Fruit fly (Drosophila melanogaster) whole organism, embryonic: ENCODE data around the gene CG6441.
A peak's percentile ranks its signal among the peaks of the same experiment; 100 is the strongest.

Experiments used
- Aef1 ChIP-seq: fragments of 200-800 bp; sonication (Bioruptor generic); IDR thresholded peaks from 3 replicates; pipeline ENCODE4 v1.3.6; 2022; ENCODE audit warnings: missing biosample characterization, missing genetic modification characterization
- Atf3 ChIP-seq: fragments of 200-800 bp; sonication (Bioruptor generic); optimal IDR thresholded peaks from 3 replicates; lab custom pipeline; 2016; ENCODE audit warnings: missing biosample characterization, missing genetic modification characterization
- Bgb ChIP-seq: fragments of 200-800 bp; sonication (Bioruptor generic); IDR thresholded peaks from 2 replicates; pipeline ENCODE4 v1.3.6; 2022; ENCODE audit warnings: missing biosample characterization, missing genetic modification characterization; ENCODE audit not compliant: partially characterized antibody
- CG10209 ChIP-seq: fragments of 200-800 bp; sonication (Bioruptor generic); optimal IDR thresholded peaks from 3 replicates; lab custom pipeline; 2017; ENCODE audit warnings: missing biosample characterization, mild to moderate bottlenecking, missing genetic modification characterization, missing genetic modification reagents
- CG12071 ChIP-seq: fragments of 200-800 bp; sonication (Bioruptor generic); optimal IDR thresholded peaks from 3 replicates; lab custom pipeline; 2018; ENCODE audit warnings: missing biosample characterization, mild to moderate bottlenecking, missing genetic modification characterization
- CG12155 ChIP-seq: fragments of 200-800 bp; sonication (Bioruptor generic); optimal IDR thresholded peaks from 3 replicates; lab custom pipeline; 2016; ENCODE audit warnings: missing biosample characterization, missing genetic modification characterization
- CG12236 ChIP-seq: fragments of 200-800 bp; sonication (Bioruptor generic); optimal IDR thresholded peaks from 2 replicates; lab custom pipeline; 2016; ENCODE audit warnings: missing biosample characterization, missing genetic modification characterization
- CG12299 ChIP-seq: fragments of 200-800 bp; sonication (Bioruptor generic); optimal IDR thresholded peaks from 2 replicates; lab custom pipeline; 2018; ENCODE audit warnings: missing biosample characterization, mild to moderate bottlenecking, missing genetic modification characterization
- CG1602 ChIP-seq: fragments of 200-800 bp; sonication (Bioruptor generic); optimal IDR thresholded peaks from 3 replicates; lab custom pipeline; 2016; ENCODE audit warnings: missing biosample characterization, missing genetic modification characterization
- CG16779 ChIP-seq: fragments of 200-800 bp; sonication (Bioruptor generic); IDR thresholded peaks from 2 replicates; pipeline ENCODE4 v1.3.6; 2022; ENCODE audit warnings: missing biosample characterization, missing genetic modification characterization
- CG16815 ChIP-seq: fragments of 200-800 bp; sonication (Bioruptor generic); optimal IDR thresholded peaks from 3 replicates; lab custom pipeline; 2017; ENCODE audit warnings: missing biosample characterization, mild to moderate bottlenecking, missing genetic modification characterization
- CG16863 ChIP-seq: fragments of 200-800 bp; sonication (Bioruptor generic); optimal IDR thresholded peaks from 3 replicates; lab custom pipeline; 2016; ENCODE audit warnings: missing biosample characterization, missing genetic modification characterization
- CG18011 ChIP-seq: fragments of 200-800 bp; sonication (Bioruptor generic); optimal IDR thresholded peaks from 2 replicates; lab custom pipeline; 2017; ENCODE audit warnings: missing biosample characterization, missing genetic modification characterization, mild to moderate bottlenecking, moderate library complexity, missing genotype
- CG31224 ChIP-seq: fragments of 200-800 bp; sonication (Bioruptor generic); IDR thresholded peaks from 2 replicates; pipeline ENCODE4 v1.3.6; 2022; ENCODE audit warnings: missing biosample characterization, missing genetic modification characterization
- CG3163 ChIP-seq: fragments of 200-800 bp; sonication (Bioruptor generic); optimal IDR thresholded peaks from 3 replicates; lab custom pipeline; 2016; ENCODE audit warnings: missing biosample characterization, missing genetic modification characterization
- CG33557 ChIP-seq: fragments of 200-800 bp; sonication (Bioruptor generic); optimal IDR thresholded peaks from 2 replicates; lab custom pipeline; 2019; ENCODE audit warnings: missing biosample characterization, mild to moderate bottlenecking, missing genetic modification characterization, moderate library complexity
- CG8089 ChIP-seq: fragments of 200-800 bp; sonication (Bioruptor generic); optimal IDR thresholded peaks from 3 replicates; lab custom pipeline; 2016; ENCODE audit warnings: missing biosample characterization, missing genetic modification characterization
- CG9437 ChIP-seq: fragments of 200-800 bp; sonication (Bioruptor generic); optimal IDR thresholded peaks from 2 replicates; lab custom pipeline; 2018; ENCODE audit warnings: missing biosample characterization, mild to moderate bottlenecking, missing genetic modification characterization
- CG9876 ChIP-seq: fragments of 200-800 bp; sonication (Bioruptor generic); optimal IDR thresholded peaks from 2 replicates; lab custom pipeline; 2016; ENCODE audit warnings: missing biosample characterization, missing genetic modification characterization
- Dip2 ChIP-seq: fragments of 200-800 bp; sonication (Bioruptor generic); IDR thresholded peaks from 2 replicates; pipeline ENCODE4 v1.3.6; 2022; ENCODE audit warnings: missing biosample characterization, missing genetic modification characterization
- Fer3 ChIP-seq: fragments of 200-800 bp; sonication (Bioruptor generic); optimal IDR thresholded peaks from 2 replicates; lab custom pipeline; 2018; ENCODE audit warnings: missing biosample characterization, mild to moderate bottlenecking, missing genetic modification characterization, moderate library complexity
- HLH3B ChIP-seq: fragments of 200-800 bp; sonication (Bioruptor generic); IDR thresholded peaks from 2 replicates; pipeline ENCODE4 v1.3.6; 2022; ENCODE audit warnings: missing biosample characterization, missing genetic modification characterization
- HLH4C ChIP-seq: fragments of 200-800 bp; sonication (Bioruptor generic); IDR thresholded peaks from 3 replicates; pipeline ENCODE4 v1.3.6; 2022; ENCODE audit warnings: missing biosample characterization, missing genetic modification characterization; ENCODE audit not compliant: partially characterized antibody
- Jarid2 ChIP-seq: fragments of 200-800 bp; sonication (Bioruptor generic); optimal IDR thresholded peaks from 3 replicates; lab custom pipeline; 2017; ENCODE audit warnings: mild to moderate bottlenecking, missing biosample characterization, missing genetic modification reagents, missing genetic modification characterization
- NK7.1 ChIP-seq: fragments of 200-800 bp; sonication (Bioruptor generic); optimal IDR thresholded peaks from 3 replicates; lab custom pipeline; 2016; ENCODE audit warnings: missing biosample characterization, missing genetic modification characterization
- Taf1 ChIP-seq: fragments of 200-800 bp; sonication (Bioruptor generic); IDR thresholded peaks from 2 replicates; pipeline ENCODE4 v1.3.6; 2022; ENCODE audit warnings: missing biosample characterization, missing genetic modification characterization
- ab ChIP-seq: fragments of 200-800 bp; sonication (Bioruptor generic); optimal IDR thresholded peaks from 2 replicates; lab custom pipeline; 2016; ENCODE audit warnings: missing biosample characterization, missing genetic modification characterization
- abd-A ChIP-seq: fragments of 200-800 bp; sonication (Bioruptor generic); optimal IDR thresholded peaks from 3 replicates; lab custom pipeline; 2019; ENCODE audit warnings: missing biosample characterization, mild to moderate bottlenecking, missing genetic modification characterization, moderate library complexity
- az2 ChIP-seq: fragments of 200-800 bp; sonication (Bioruptor generic); optimal IDR thresholded peaks from 3 replicates; lab custom pipeline; 2016; ENCODE audit warnings: missing biosample characterization, missing genetic modification characterization
- dimm ChIP-seq: fragments of 200-800 bp; sonication (Bioruptor generic); IDR thresholded peaks from 2 replicates; pipeline ENCODE4 v1.3.6; 2022; ENCODE audit warnings: missing biosample characterization, missing genetic modification characterization
- fd102C ChIP-seq: fragments of 200-800 bp; sonication (Bioruptor generic); optimal IDR thresholded peaks from 2 replicates; lab custom pipeline; 2018; ENCODE audit warnings: missing biosample characterization, mild to moderate bottlenecking, missing genetic modification characterization, moderate library complexity
- gcm ChIP-seq: fragments of 200-800 bp; sonication (Bioruptor generic); optimal IDR thresholded peaks from 2 replicates; lab custom pipeline; 2019; ENCODE audit warnings: missing biosample characterization, mild to moderate bottlenecking, missing genetic modification characterization, moderate library complexity
- gfzf ChIP-seq: fragments of 200-800 bp; sonication (Bioruptor generic); optimal IDR thresholded peaks from 2 replicates; lab custom pipeline; 2016; ENCODE audit warnings: missing biosample characterization, mild to moderate bottlenecking, missing genetic modification characterization, moderate library complexity
- grau ChIP-seq: fragments of 200-800 bp; optimal IDR thresholded peaks from 3 replicates; lab custom pipeline; 2019; ENCODE audit warnings: missing biosample characterization, mild to moderate bottlenecking, missing genetic modification characterization, moderate library complexity
- inv ChIP-seq: fragments of 200-800 bp; sonication (Bioruptor generic); IDR thresholded peaks from 2 replicates; pipeline ENCODE4 v1.3.6; 2022; ENCODE audit warnings: missing biosample characterization, missing genetic modification characterization; ENCODE audit not compliant: partially characterized antibody
- lab ChIP-seq: fragments of 200-800 bp; sonication (Bioruptor generic); optimal IDR thresholded peaks from 3 replicates; lab custom pipeline; 2017; ENCODE audit warnings: missing biosample characterization, missing genetic modification characterization, mild to moderate bottlenecking, moderate library complexity, missing genetic modification reagents
- lilli ChIP-seq: fragments of 200-800 bp; sonication (Bioruptor generic); optimal IDR thresholded peaks from 3 replicates; lab custom pipeline; 2016; ENCODE audit warnings: missing biosample characterization, missing genetic modification characterization
- lola ChIP-seq, 3 experiments: fragments of >200 bp in 2 of 3; fragments of 200-800 bp in 1 of 3; sonication (Bioruptor generic) in 1 of 3; optimal IDR thresholded peaks; 2 replicates each; lab custom pipeline; 2017 to 2019; ENCODE audit warnings: missing biosample characterization in 3 of 3, missing genetic modification characterization in 3 of 3, mild to moderate bottlenecking in 1 of 3, moderate library complexity in 1 of 3
- lov ChIP-seq, 2 experiments: fragments of 200-800 bp in 1 of 2; fragments of >200 bp in 1 of 2; sonication (Bioruptor generic) in 1 of 2; IDR thresholded peaks in 1 of 2; optimal IDR thresholded peaks in 1 of 2; 2 replicates in 1 of 2; 3 replicates in 1 of 2; pipeline versions ENCODE4 v1.3.6 to Lab custom; 2017 to 2022; ENCODE audit warnings: missing biosample characterization in 1 of 2, missing genetic modification characterization in 1 of 2
- nom ChIP-seq: fragments of 200-800 bp; sonication (Bioruptor generic); optimal IDR thresholded peaks from 2 replicates; lab custom pipeline; 2017; ENCODE audit warnings: missing biosample characterization, missing genetic modification characterization, mild to moderate bottlenecking, moderate library complexity, missing genetic modification reagents
- phol ChIP-seq: fragments of 200-800 bp; sonication (Bioruptor generic); optimal IDR thresholded peaks from 3 replicates; lab custom pipeline; 2018; ENCODE audit warnings: missing biosample characterization, mild to moderate bottlenecking, missing genetic modification characterization, moderate library complexity
- sens ChIP-seq: fragments of 200-800 bp; sonication (Bioruptor generic); peaks from one replicate; lab custom pipeline; 2016; ENCODE audit warnings: missing biosample characterization, missing genetic modification characterization
- seq ChIP-seq: fragments of 200-800 bp; sonication (Bioruptor generic); IDR thresholded peaks from 2 replicates; pipeline ENCODE4 v1.3.6; 2022; ENCODE audit warnings: missing biosample characterization, missing genetic modification characterization
- yki ChIP-seq: fragments of >200 bp; optimal IDR thresholded peaks from 3 replicates; lab custom pipeline; 2018
- z ChIP-seq: fragments of 200-800 bp; sonication (Bioruptor generic); IDR thresholded peaks from 3 replicates; pipeline ENCODE4 v1.3.6; 2022; ENCODE audit warnings: missing biosample characterization, missing genetic modification characterization

CG6441 gene

dm6 chr2L:7436492-7437324 is 37.8 kb upstream of the CG6441 start (continued):
- TF ChIP-seq CG12071 (GFP tag; lab: Kevin White, UChicago) = peak; percentile 75
- peak; percentile 46 for TF ChIP-seq grau (tag; lab: Kevin White, UChicago)
- TF ChIP-seq gcm = peak; percentile 39
- TF ChIP-seq gfzf (GFP tag; lab: Kevin White, UChicago) = peak; percentile 4
- no peak for TF ChIP-seq inv (GFP tag; lab: Robert Waterston, UW)
- peak; percentile 59; the same call in 1 of the 2 replicates for TF ChIP-seq Taf1 (GFP tag; lab: Robert Waterston, UW)
- peak; percentile 56 for TF ChIP-seq CG12155 (GFP tag; lab: Kevin White, UChicago)
- peak; percentile 54 for TF ChIP-seq CG8089
- no peak; the same call in 2 of the 3 replicates for TF ChIP-seq Aef1 (GFP tag; lab: Robert Waterston, UW)
- no peak for TF ChIP-seq CG12299 (tag; lab: Kevin White, UChicago)
- no peak for TF ChIP-seq lov (optimal IDR thresholded peaks at IDR 0.05; lab: Kevin White, UChicago)
- TF ChIP-seq lov (GFP tag; IDR thresholded peaks at IDR 0.05; lab: Robert Waterston, UW) = peak; percentile 61; the same call in 1 of the 3 replicates
- TF ChIP-seq Jarid2 (GFP tag; lab: Kevin White, UChicago) = peak; percentile 53
- no peak for TF ChIP-seq az2 (GFP tag; lab: Kevin White, UChicago)
- TF ChIP-seq Fer3 (tag; lab: Kevin White, UChicago) = peak; percentile 85
- TF ChIP-seq CG16815 (GFP tag; lab: Kevin White, UChicago) = no peak
- TF ChIP-seq lilli (GFP tag; lab: Kevin White, UChicago) = peak; percentile 48
- TF ChIP-seq CG10209 = peak; percentile 84
- peak; percentile 93 for TF ChIP-seq sens (GFP tag; lab: Kevin White, UChicago)
- TF ChIP-seq Atf3 (GFP tag; lab: Kevin White, UChicago) = peak; percentile 27
- peak; percentile 69; the same call in 1 of the 2 replicates for TF ChIP-seq HLH3B (GFP tag; lab: Robert Waterston, UW)
- TF ChIP-seq z = no peak
- peak; percentile 35 for TF ChIP-seq CG33557
- no peak for TF ChIP-seq Bgb (GFP tag; lab: Robert Waterston, UW)
- peak; percentile 43; the same call in 1 of the 2 replicates for TF ChIP-seq CG16779
- TF ChIP-seq lola (GFP tag; optimal IDR thresholded peaks at IDR 0.05; lab: Kevin White, UChicago) = no peak
- TF ChIP-seq CG3163 (GFP tag; lab: Kevin White, UChicago) = peak; percentile 67
- TF ChIP-seq CG31224 (GFP tag; lab: Robert Waterston, UW) = peak; percentile 48; the same call in 1 of the 2 replicates
- no peak for TF ChIP-seq abd-A
- peak; percentile 91 for TF ChIP-seq lab (GFP tag; lab: Kevin White, UChicago)
- no peak for TF ChIP-seq yki
- peak; percentile 84 for TF ChIP-seq seq (GFP tag; lab: Robert Waterston, UW)
- no peak for TF ChIP-seq nom (GFP tag; lab: Kevin White, UChicago)
- no peak for TF ChIP-seq HLH4C
- peak; percentile 57 for TF ChIP-seq NK7.1
- TF ChIP-seq Dip2 = no peak
- no peak for TF ChIP-seq phol (tag; lab: Kevin White, UChicago)
- no peak for TF ChIP-seq CG9437 (GFP tag; lab: Kevin White, UChicago)
- TF ChIP-seq CG1602 = peak; percentile 36
- TF ChIP-seq fd102C (GFP tag; lab: Kevin White, UChicago) = no peak
- TF ChIP-seq dimm (GFP tag; lab: Robert Waterston, UW) = peak; percentile 52; the same call in 1 of the 2 replicates
- peak; percentile 66 for TF ChIP-seq CG16863 (GFP tag; lab: Kevin White, UChicago)
- peak; percentile 70 for TF ChIP-seq CG9876 (GFP tag; lab: Kevin White, UChicago)
- TF ChIP-seq ab (GFP tag; lab: Kevin White, UChicago) = no peak
- TF ChIP-seq CG12236 (GFP tag; lab: Kevin White, UChicago) = peak; percentile 58
- peak; percentile 32 for TF ChIP-seq CG18011 (GFP tag; lab: Kevin White, UChicago)
